Worm (Caenorhabditis elegans) whole organism, L1 larva: ENCODE measurements around the gene ave-1.

Experiments used
- Y116A8C.19 ChIP-seq: sonication (generic microtip); optimal IDR thresholded peaks from 2 replicates; lab custom pipeline; 2016; ENCODE audit warnings: missing compliant biosample characterization, missing genetic modification characterization, borderline replicate concordance
- ama-1 ChIP-seq: fragments of 150-350 bp; optimal IDR thresholded peaks from 2 replicates; lab custom pipeline; 2014
- ces-1 ChIP-seq: fragments of 150-350 bp; optimal IDR thresholded peaks from 2 replicates; lab custom pipeline; 2014; ENCODE audit warnings: missing biosample characterization, missing genetic modification reagents, missing genetic modification characterization
- elt-3 ChIP-seq, 6 experiments: fragments of 150-350 bp in 1 of 6; sonication (generic microtip); optimal IDR thresholded peaks; 2 replicates each; lab custom pipeline; 2017 to 2018; ENCODE audit warnings: missing biosample characterization in 6 of 6, missing genetic modification characterization in 6 of 6, inconsistent platforms in 1 of 6
- lin-13 ChIP-seq: fragments of 150-350 bp; optimal IDR thresholded peaks from 2 replicates; lab custom pipeline; 2014; ENCODE audit warnings: missing biosample characterization, missing genetic modification reagents, missing genetic modification characterization
- nhr-77 ChIP-seq: fragments of 150-350 bp; optimal IDR thresholded peaks from 2 replicates; lab custom pipeline; 2014; ENCODE audit warnings: missing biosample characterization, missing genetic modification characterization

- TF ChIP-seq lin-13 (GFP tag; lab: Kevin White, UChicago) (peak; percentile 38), nhr-77 (tag; lab: Kevin White, UChicago) (no peak), elt-3 (tag; optimal IDR thresholded peaks at IDR 0.05; lab: Kevin White, UChicago) (no peak), ama-1 (lab: Kevin White, UChicago) (no peak), Y116A8C.19 (no peak), ces-1 (GFP tag; lab: Kevin White, UChicago) (no peak)
Observed at ce11 chrIII:1540100-1540695, 44.4 kb upstream of the ave-1 start, which contains the start of the genes Y67D2.5 and cisd-3.2.
